Fruit fly (Drosophila melanogaster) whole organism, wandering third instar larva: ENCODE results near the gene CG7988.

Source experiments
- Abd-B ChIP-seq: fragments of >200 bp; optimal IDR thresholded peaks from 2 replicates; lab custom pipeline; 2017; ENCODE audit warnings: missing biosample characterization, missing genetic modification characterization
- CG32264 ChIP-seq: fragments of 200-800 bp; sonication (Bioruptor generic); optimal IDR thresholded peaks from 2 replicates; lab custom pipeline; 2016; ENCODE audit warnings: missing biosample characterization, missing genetic modification characterization
- CG9705 ChIP-seq: fragments of 200-800 bp; sonication (Bioruptor generic); optimal IDR thresholded peaks from 2 replicates; lab custom pipeline; 2018; ENCODE audit warnings: missing biosample characterization, mild to moderate bottlenecking, missing genetic modification characterization
- CrebA ChIP-seq: fragments of 200-800 bp; sonication (Bioruptor generic); optimal IDR thresholded peaks from 2 replicates; lab custom pipeline; 2016; ENCODE audit warnings: missing biosample characterization, mild to moderate bottlenecking, missing genetic modification characterization, borderline replicate concordance
- Dfd ChIP-seq: fragments of >200 bp; optimal IDR thresholded peaks from 2 replicates; lab custom pipeline; 2017; ENCODE audit warnings: missing biosample characterization, missing genetic modification characterization
- Dif ChIP-seq: fragments of 200-275, 200-300 bp; sonication (Bioruptor generic); optimal IDR thresholded peaks from 2 replicates; lab custom pipeline; 2018; ENCODE audit warnings: missing biosample characterization, missing genetic modification characterization; ENCODE audit not compliant: partially characterized antibody
- GATAd ChIP-seq: sonication (Bioruptor generic); optimal IDR thresholded peaks from 2 replicates; lab custom pipeline; 2016; ENCODE audit warnings: missing biosample characterization, missing genetic modification characterization
- HLH106 ChIP-seq: fragments of 200-800 bp; optimal IDR thresholded peaks from 3 replicates; lab custom pipeline; 2019; ENCODE audit warnings: missing biosample characterization, mild to moderate bottlenecking, missing genetic modification characterization, moderate library complexity
- Hnf4 ChIP-seq: fragments of 200-800 bp; sonication (Bioruptor generic); optimal IDR thresholded peaks from 2 replicates; lab custom pipeline; 2016; ENCODE audit warnings: missing biosample characterization, mild to moderate bottlenecking, missing genetic modification characterization
- Hr78 ChIP-seq: fragments of >200 bp; optimal IDR thresholded peaks from 2 replicates; lab custom pipeline; 2017; ENCODE audit warnings: missing biosample characterization, missing genetic modification characterization
- Hr83 ChIP-seq: fragments of 200-300 bp; sonication (Bioruptor generic); optimal IDR thresholded peaks from 2 replicates; lab custom pipeline; 2016; ENCODE audit warnings: missing biosample characterization, mild to moderate bottlenecking, missing genetic modification characterization, moderate library complexity; ENCODE audit not compliant: poor library complexity, severe bottlenecking
- Jra ChIP-seq: sonication (Bioruptor generic); optimal IDR thresholded peaks from 2 replicates; lab custom pipeline; 2016; ENCODE audit warnings: missing biosample characterization, missing genetic modification characterization
- Mio ChIP-seq: sonication (Bioruptor generic); optimal IDR thresholded peaks from 2 replicates; lab custom pipeline; 2016; ENCODE audit warnings: missing biosample characterization, missing genetic modification characterization
- Myc ChIP-seq: fragments of >200 bp; optimal IDR thresholded peaks from 2 replicates; lab custom pipeline; 2017
- N ChIP-seq: fragments of >200 bp; optimal IDR thresholded peaks from 2 replicates; lab custom pipeline; 2018; ENCODE audit warnings: missing biosample characterization, missing external identifiers, missing genetic modification characterization
- OdsH ChIP-seq: fragments of 200-800 bp; sonication (Bioruptor generic); optimal IDR thresholded peaks from 2 replicates; lab custom pipeline; 2016; ENCODE audit warnings: missing biosample characterization, mild to moderate bottlenecking, missing genetic modification characterization
- Rel ChIP-seq, 2 experiments: fragments of 200-800 bp; sonication (Bioruptor generic) in 1 of 2; optimal IDR thresholded peaks; 2 replicates in 1 of 2; 3 replicates in 1 of 2; lab custom pipeline; 2016 to 2019; ENCODE audit warnings: mild to moderate bottlenecking in 2 of 2, missing biosample characterization in 2 of 2, missing genetic modification characterization in 2 of 2, moderate library complexity in 1 of 2
- Sp1 ChIP-seq: fragments of 200-800 bp; sonication (Bioruptor generic); optimal IDR thresholded peaks from 3 replicates; lab custom pipeline; 2019; ENCODE audit warnings: missing biosample characterization, mild to moderate bottlenecking, missing genetic modification characterization, moderate library complexity
- Vsx2 ChIP-seq: fragments of 200-300, 225-300 bp; sonication (Bioruptor generic); optimal IDR thresholded peaks from 2 replicates; lab custom pipeline; 2018; ENCODE audit warnings: missing biosample characterization, missing genetic modification characterization; ENCODE audit not compliant: partially characterized antibody
- br ChIP-seq: fragments of 200-800 bp; sonication (Bioruptor generic); optimal IDR thresholded peaks from 2 replicates; lab custom pipeline; 2016; ENCODE audit warnings: missing biosample characterization, missing genetic modification characterization
- brk ChIP-seq: fragments of 200-800 bp; sonication (Bioruptor generic); optimal IDR thresholded peaks from 2 replicates; lab custom pipeline; 2016; ENCODE audit warnings: missing biosample characterization, mild to moderate bottlenecking, missing genetic modification characterization
- dl ChIP-seq, 2 experiments: fragments of 175-275, 200-275 bp in 1 of 2; fragments of 200-275 bp in 1 of 2; sonication (Bioruptor generic); optimal IDR thresholded peaks; lab custom pipeline; 2018; ENCODE audit warnings: mild to moderate bottlenecking in 2 of 2, missing biosample characterization in 2 of 2, missing genetic modification characterization in 2 of 2, moderate library complexity in 2 of 2; ENCODE audit not compliant: partially characterized antibody in 2 of 2, insufficient read depth in 1 of 2
- dmrt93B ChIP-seq: fragments of 200-800 bp; sonication (Bioruptor generic); optimal IDR thresholded peaks from 2 replicates; lab custom pipeline; 2018; ENCODE audit warnings: missing biosample characterization, mild to moderate bottlenecking, missing genetic modification characterization
- dsf ChIP-seq: sonication (Bioruptor generic); optimal IDR thresholded peaks from 2 replicates; lab custom pipeline; 2016; ENCODE audit warnings: missing biosample characterization, missing genetic modification characterization, borderline replicate concordance
- ey ChIP-seq: fragments of 200-800 bp; sonication (Bioruptor generic); optimal IDR thresholded peaks from 2 replicates; lab custom pipeline; 2016; ENCODE audit warnings: missing biosample characterization, missing genetic modification characterization
- foxo ChIP-seq, 2 experiments: fragments of 200-800 bp; sonication (Bioruptor generic); optimal IDR thresholded peaks; 2 replicates in 1 of 2; 3 replicates in 1 of 2; lab custom pipeline; 2016 to 2017; ENCODE audit warnings: missing biosample characterization in 2 of 2, missing genetic modification characterization in 2 of 2
- fru ChIP-seq: fragments of 200-800 bp; sonication (Bioruptor generic); optimal IDR thresholded peaks from 3 replicates; lab custom pipeline; 2016; ENCODE audit warnings: missing biosample characterization, mild to moderate bottlenecking, missing genetic modification characterization
- h ChIP-seq: fragments of 200-800 bp; sonication (Bioruptor generic); optimal IDR thresholded peaks from 3 replicates; lab custom pipeline; 2016; ENCODE audit warnings: missing biosample characterization, mild to moderate bottlenecking, missing genetic modification characterization
- jim ChIP-seq: fragments of 175-275, 200-325 bp; sonication (Bioruptor generic); optimal IDR thresholded peaks from 2 replicates; lab custom pipeline; 2016; ENCODE audit warnings: missing biosample characterization, mild to moderate bottlenecking, missing genetic modification characterization
- lola ChIP-seq: fragments of >200 bp; optimal IDR thresholded peaks from 2 replicates; lab custom pipeline; 2017; ENCODE audit warnings: missing biosample characterization, missing genetic modification characterization
- pan ChIP-seq: fragments of >200 bp; optimal IDR thresholded peaks from 2 replicates; lab custom pipeline; 2017
- psq ChIP-seq: fragments of 200-800 bp; sonication (Bioruptor generic); optimal IDR thresholded peaks from 3 replicates; lab custom pipeline; 2017; ENCODE audit warnings: missing biosample characterization, mild to moderate bottlenecking, missing genetic modification characterization, moderate library complexity
- rgr ChIP-seq: fragments of 200-800 bp; sonication (Bioruptor generic); optimal IDR thresholded peaks from 3 replicates; lab custom pipeline; 2016; ENCODE audit warnings: missing biosample characterization, mild to moderate bottlenecking, missing genetic modification characterization
- sage ChIP-seq: fragments of 200-800 bp; sonication (Bioruptor generic); optimal IDR thresholded peaks from 2 replicates; lab custom pipeline; 2016; ENCODE audit warnings: missing biosample characterization, mild to moderate bottlenecking, missing genetic modification characterization
- sv ChIP-seq: fragments of 200-800 bp; sonication (Bioruptor generic); optimal IDR thresholded peaks from 3 replicates; lab custom pipeline; 2016; ENCODE audit warnings: missing biosample characterization, missing genetic modification characterization
- tai ChIP-seq: sonication (Bioruptor generic); optimal IDR thresholded peaks from 2 replicates; lab custom pipeline; 2016; ENCODE audit warnings: missing biosample characterization, missing genetic modification characterization
- usp ChIP-seq: fragments of >200 bp; optimal IDR thresholded peaks from 2 replicates; lab custom pipeline; 2017; ENCODE audit warnings: missing biosample characterization, missing genetic modification characterization
- woc ChIP-seq: sonication (Bioruptor generic); optimal IDR thresholded peaks from 2 replicates; lab custom pipeline; 2016; ENCODE audit warnings: missing biosample characterization, mild to moderate bottlenecking, missing genetic modification characterization

CG7988 gene

dm6 chr3R:18220211-18220749, at the start of gene CG7988, which contains the start of gene CG7183:
CG7988 (plus strand) TSS chr3R:18220526.
CG7183 (minus strand) TSS chr3R:18220699.
- TF ChIP-seq sage (GFP tag; lab: Kevin White, UChicago) (no peak), Rel (GFP tag; optimal IDR thresholded peaks at IDR 0.05; lab: Kevin White, UChicago) (no peak), Rel (tag; optimal IDR thresholded peaks at IDR 0.05; lab: Kevin White, UChicago) (peak; percentile 81), CG32264 (GFP tag; lab: Kevin White, UChicago) (peak; percentile 79), Hr83 (no peak), Sp1 (GFP tag; lab: Kevin White, UChicago) (peak; percentile 98), dl (GFP tag; optimal IDR thresholded peaks at IDR 0.05; lab: Kevin White, UChicago; ENCODE audit: insufficient read depth in 1 of 2, partially characterized antibody in 2 of 2) (no peak), CG9705 (GFP tag; lab: Kevin White, UChicago) (peak; percentile 89), br (GFP tag; lab: Kevin White, UChicago) (peak; percentile 95), fru (GFP tag; lab: Kevin White, UChicago) (peak; percentile 98), psq (GFP tag; lab: Kevin White, UChicago) (peak; percentile 95), Hr78 (GFP tag; lab: Kevin White, UChicago) (no peak), dmrt93B (GFP tag; lab: Kevin White, UChicago) (peak; percentile 92), Hnf4 (GFP tag; lab: Kevin White, UChicago) (peak; percentile 97), Mio (GFP tag; lab: Kevin White, UChicago) (peak; percentile 75), OdsH (peak; percentile 98), h (GFP tag; lab: Kevin White, UChicago) (peak; percentile 98), sv (GFP tag; lab: Kevin White, UChicago) (peak; percentile 95), woc (GFP tag; lab: Kevin White, UChicago) (peak; percentile 94), foxo (GFP tag; optimal IDR thresholded peaks at IDR 0.05; lab: Kevin White, UChicago) (peak; percentile 49 to 98), ey (GFP tag; lab: Kevin White, UChicago) (peak; percentile 96), lola (no peak), Abd-B (no peak), jim (GFP tag; lab: Kevin White, UChicago) (peak; percentile 35), N (GFP tag; lab: Kevin White, UChicago) (no peak), Dif (GFP tag; lab: Kevin White, UChicago) (no peak), Vsx2 (GFP tag; lab: Kevin White, UChicago) (no peak), Myc (lab: Kevin White, UChicago) (no peak), dsf (peak; percentile 94), rgr (GFP tag; lab: Kevin White, UChicago) (peak; percentile 98), tai (GFP tag; lab: Kevin White, UChicago) (no peak), Dfd (GFP tag; lab: Kevin White, UChicago) (no peak), GATAd (GFP tag; lab: Kevin White, UChicago) (peak; percentile 88), usp (no peak), CrebA (GFP tag; lab: Kevin White, UChicago) (no peak), HLH106 (tag; lab: Kevin White, UChicago) (peak; percentile 98), brk (GFP tag; lab: Kevin White, UChicago) (no peak), Jra (GFP tag; lab: Kevin White, UChicago) (peak; percentile 96), pan (lab: Kevin White, UChicago) (no peak)
